Worm (Caenorhabditis elegans): ENCODE results near the gene F10E9.10.

F10E9.10 gene

DNA sequence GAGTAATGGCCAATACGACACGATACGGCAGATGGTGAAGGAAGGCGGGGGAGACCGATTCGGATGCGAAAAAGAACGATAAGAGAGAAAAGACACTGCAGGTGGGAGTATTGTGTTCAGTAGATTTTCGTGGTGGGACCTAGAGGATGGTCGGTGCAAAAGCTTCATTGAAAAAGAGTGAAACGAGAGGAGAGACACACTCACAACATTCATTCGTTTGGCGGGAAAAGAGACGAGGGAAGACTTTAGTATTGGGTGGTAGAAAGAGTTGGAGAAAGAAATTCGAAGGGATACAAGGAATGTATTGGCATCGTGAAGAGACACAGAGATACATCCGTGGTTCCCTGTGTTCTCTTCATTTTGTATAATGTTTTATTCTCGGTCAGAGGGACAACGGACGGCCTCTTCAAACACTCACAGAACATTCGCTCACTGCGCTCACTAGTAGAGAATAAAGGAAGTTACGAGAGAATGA, 36.4 kb upstream of the F10E9.10 start:
- no peak for TF ChIP-seq cey-2 (tag; optimal IDR thresholded peaks at IDR 0.05; ENCODE audit: borderline replicate concordance, insufficient read depth)
- peak; percentile 64 for TF ChIP-seq nhr-6 (tag; optimal IDR thresholded peaks at IDR 0.05)
- no peak for TF ChIP-seq zfp-3 (GFP tag; conservative IDR thresholded peaks at IDR 0.05)
- TF ChIP-seq nhr-76 (tag; optimal IDR thresholded peaks at IDR 0.05) = no peak
- TF ChIP-seq madf-9 (GFP tag; conservative IDR thresholded peaks at IDR 0.05) = no peak
- TF ChIP-seq mes-2 (tag; optimal IDR thresholded peaks at IDR 0.05; ENCODE audit: poor library complexity, severe bottlenecking) = peak; percentile 1
- TF ChIP-seq T26A8.4 (GFP tag; IDR thresholded peaks at IDR 0.05) = peak; percentile 51
- TF ChIP-seq Y105C5A.15 (GFP tag; IDR thresholded peaks at IDR 0.05) = no peak
- TF ChIP-seq daf-8 (GFP tag; IDR thresholded peaks at IDR 0.05) = no peak
- TF ChIP-seq zip-11 (GFP tag; IDR thresholded peaks at IDR 0.05) = no peak
- TF ChIP-seq vab-7 (GFP tag; IDR thresholded peaks at IDR 0.05) = no peak
- TF ChIP-seq F37D6.2 (tag; optimal IDR thresholded peaks at IDR 0.05) = peak; percentile 50
- peak; percentile 59 for TF ChIP-seq nhr-25 (tag; optimal IDR thresholded peaks at IDR 0.05; ENCODE audit: borderline replicate concordance, insufficient read depth)
- TF ChIP-seq saeg-2 (GFP tag; IDR thresholded peaks at IDR 0.05) = no peak
- TF ChIP-seq lin-29 (GFP tag; IDR thresholded peaks at IDR 0.05) = no peak
- TF ChIP-seq ceh-62 (tag; optimal IDR thresholded peaks at IDR 0.05) = no peak
- TF ChIP-seq tag-97 (GFP tag; IDR thresholded peaks at IDR 0.05) = no peak
- peak; percentile 83 for TF ChIP-seq hlh-11 (tag; optimal IDR thresholded peaks at IDR 0.05)
- TF ChIP-seq zag-1 (tag; optimal IDR thresholded peaks at IDR 0.05) = no peak
- TF ChIP-seq lsy-2 (tag; optimal IDR thresholded peaks at IDR 0.05) = peak; percentile 77 to 91
- peak; percentile 27; the same call in 1 of the 2 replicates for TF ChIP-seq arid-1 (GFP tag; conservative IDR thresholded peaks at IDR 0.05)
- peak; percentile 64 for TF ChIP-seq ces-1 (GFP tag; optimal IDR thresholded peaks at IDR 0.05)
- peak; percentile 40 for TF ChIP-seq nhr-102 (tag; optimal IDR thresholded peaks at IDR 0.05)
- no peak for TF ChIP-seq D1046.2 (GFP tag; IDR thresholded peaks at IDR 0.05)
- TF ChIP-seq snpc-4 (tag; optimal IDR thresholded peaks at IDR 0.05) = no peak
- no peak for TF ChIP-seq dmd-8 (GFP tag; IDR thresholded peaks at IDR 0.05)
- TF ChIP-seq ceh-32 (tag; optimal IDR thresholded peaks at IDR 0.05; ENCODE audit: poor library complexity) = no peak
- TF ChIP-seq egl-27 (tag; optimal IDR thresholded peaks at IDR 0.05) = no peak
- TF ChIP-seq attf-4 (tag; optimal IDR thresholded peaks at IDR 0.05) = no peak
- peak; percentile 66 for TF ChIP-seq nhr-28 (tag; optimal IDR thresholded peaks at IDR 0.05)
- TF ChIP-seq hmg-1.1 (GFP tag; IDR thresholded peaks at IDR 0.05) = peak; percentile 84
- TF ChIP-seq rbr-2 (tag; optimal IDR thresholded peaks at IDR 0.05) = peak; percentile 81
- no peak for TF ChIP-seq php-3 (GFP tag; IDR thresholded peaks at IDR 0.05)
- no peak for TF ChIP-seq daf-12 (tag; optimal IDR thresholded peaks at IDR 0.05)
- TF ChIP-seq lin-38 (GFP tag; IDR thresholded peaks at IDR 0.05) = peak; percentile 68
- TF ChIP-seq nhr-237 (tag; optimal IDR thresholded peaks at IDR 0.05) = no peak
- TF ChIP-seq F10B5.3 (tag; optimal IDR thresholded peaks at IDR 0.05) = no peak
- no peak for TF ChIP-seq mxl-2 (GFP tag; conservative IDR thresholded peaks at IDR 0.05)
- no peak for TF ChIP-seq daf-19 (GFP tag; conservative IDR thresholded peaks at IDR 0.05)
- TF ChIP-seq fkh-10 (GFP tag; optimal IDR thresholded peaks at IDR 0.05) = peak; percentile 33
- TF ChIP-seq Y75B8A.6 (GFP tag; IDR thresholded peaks at IDR 0.05) = no peak
- TF ChIP-seq hif-1 (tag; optimal IDR thresholded peaks at IDR 0.05) = peak in 1 of 2 experiments; percentile 49
- no peak for TF ChIP-seq zfp-2 (tag; optimal IDR thresholded peaks at IDR 0.05)
- no peak for TF ChIP-seq nhr-111 (GFP tag; optimal IDR thresholded peaks at IDR 0.05)
- TF ChIP-seq lin-13 (GFP tag; optimal IDR thresholded peaks at IDR 0.05) = peak; percentile 79
- no peak for TF ChIP-seq nhr-41 (GFP tag; IDR thresholded peaks at IDR 0.05)
- no peak for TF ChIP-seq mdt-29 (GFP tag; IDR thresholded peaks at IDR 0.05)
- TF ChIP-seq F49E8.2 (tag; optimal IDR thresholded peaks at IDR 0.05; ENCODE audit: borderline replicate concordance) = no peak
- TF ChIP-seq unc-39 (tag; optimal IDR thresholded peaks at IDR 0.05) = no peak
- peak; percentile 73 for TF ChIP-seq dpl-1 (GFP tag; optimal IDR thresholded peaks at IDR 0.05)
- TF ChIP-seq dmd-9 (GFP tag; IDR thresholded peaks at IDR 0.05) = no peak

All from whole organism, L4 larva.